Fruit fly (Drosophila melanogaster): ENCODE measurements around the gene CG14005.

DNA sequence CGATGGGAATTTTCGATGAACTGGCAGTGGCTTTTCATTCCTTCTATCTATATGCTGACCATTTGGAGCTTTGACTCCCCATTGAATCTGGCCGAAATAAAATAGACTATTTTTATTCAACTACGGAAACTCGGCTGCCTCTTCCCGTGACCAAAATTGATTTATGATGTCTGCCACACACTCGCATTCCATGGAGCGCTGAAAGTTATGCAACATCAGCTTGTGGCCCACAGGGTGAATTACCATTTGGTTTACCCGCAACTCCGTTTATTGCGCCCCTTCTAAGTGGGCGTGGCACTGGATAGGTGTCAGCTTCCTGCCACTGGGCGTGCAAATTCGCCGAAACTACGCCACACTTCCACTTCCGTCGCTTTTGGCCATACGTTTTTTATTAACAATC lies 8.7 kb downstream of the CG14005 start:
- TF ChIP-seq CG10348 (GFP tag; IDR thresholded peaks at IDR 0.05) (no peak), CG12605 (GFP tag; IDR thresholded peaks at IDR 0.05) (no peak), CG17806 (tag; optimal IDR thresholded peaks at IDR 0.05) (no peak), Pif1B (GFP tag; optimal IDR thresholded peaks at IDR 0.05) (no peak), CG15710 (tag; optimal IDR thresholded peaks at IDR 0.05) (no peak)
